Worm (Caenorhabditis elegans) whole organism, midembryonic: Measurements from ENCODE around the gene chil-14.

Source experiments
- T22C8.4 ChIP-seq: fragments of 200-800 bp; sonication (Bioruptor generic); IDR thresholded peaks from 2 replicates; pipeline ENCODE4 v1.3.6; 2022; ENCODE audit warnings: missing genetic modification characterization, missing compliant biosample characterization
- cog-1 ChIP-seq: sonication (generic microtip); optimal IDR thresholded peaks from 2 replicates; lab custom pipeline; 2016; ENCODE audit warnings: missing genetic modification characterization, missing compliant biosample characterization
- flt-1 ChIP-seq: fragments of 200-800 bp; sonication (Bioruptor generic); IDR thresholded peaks from 2 replicates; pipeline ENCODE4 v1.3.6; 2022; ENCODE audit warnings: missing genetic modification characterization, missing compliant biosample characterization
- klf-2 ChIP-seq: fragments of 200-800 bp; sonication (Bioruptor generic); conservative IDR thresholded peaks from 2 replicates; pipeline ENCODE4 v1.3.6; 2022; ENCODE audit warnings: missing genetic modification reagents, missing genetic modification characterization, missing compliant biosample characterization
- med-1 ChIP-seq: sonication (generic microtip); optimal IDR thresholded peaks from 2 replicates; lab custom pipeline; 2017; ENCODE audit warnings: missing genetic modification characterization, mild to moderate bottlenecking, missing compliant biosample characterization, antibody characterized with exemption, missing genetic modification reagents; ENCODE audit not compliant: insufficient read depth
- ref-1 ChIP-seq: fragments of 200-800 bp; sonication (Bioruptor generic); conservative IDR thresholded peaks from 2 replicates; pipeline ENCODE4 v1.3.6; 2022; ENCODE audit warnings: missing genetic modification reagents, missing genetic modification characterization, missing compliant biosample characterization
- tab-1 ChIP-seq: fragments of 200-800 bp; sonication (Bioruptor generic); IDR thresholded peaks from 2 replicates; pipeline ENCODE4 v1.3.6; 2022; ENCODE audit warnings: missing genetic modification characterization, missing compliant biosample characterization
- ztf-23 ChIP-seq: fragments of 200-800 bp; sonication (Bioruptor generic); IDR thresholded peaks from 2 replicates; pipeline ENCODE4 v1.3.6; 2022; ENCODE audit warnings: missing genetic modification reagents, missing genetic modification characterization, missing compliant biosample characterization
- ztf-29 ChIP-seq: fragments of 200-800 bp; sonication (Bioruptor generic); IDR thresholded peaks from 2 replicates; pipeline ENCODE4 v1.3.6; 2022; ENCODE audit warnings: missing genetic modification reagents, missing genetic modification characterization, missing compliant biosample characterization

The chil-14 gene

ce11 chrV:1445081-1445480 is 9.8 kb upstream of the chil-14 start, which contains the start of gene cnc-5:
TSS of gene cnc-5 (plus strand) at chrV:1445381.
- TF ChIP-seq ztf-29 (GFP tag; lab: Robert Waterston, UW) = no peak
- no peak for TF ChIP-seq T22C8.4 (GFP tag; lab: Robert Waterston, UW)
- TF ChIP-seq flt-1 (GFP tag; lab: Robert Waterston, UW) = no peak
- no peak for TF ChIP-seq klf-2 (GFP tag; lab: Robert Waterston, UW)
- TF ChIP-seq med-1 = no peak
- no peak for TF ChIP-seq tab-1 (GFP tag; lab: Robert Waterston, UW)
- TF ChIP-seq cog-1 (tag; lab: Kevin White, UChicago) = no peak
- TF ChIP-seq ref-1 (GFP tag; lab: Robert Waterston, UW) = no peak
- TF ChIP-seq ztf-23 = no peak

ce11 chrV:1447079-1447478 is 7.8 kb upstream of the chil-14 start, which contains the start of gene cnc-4:
TSS of gene cnc-4 (plus strand) at chrV:1447195.
- no peak for TF ChIP-seq ztf-23

ce11 chrV:1447724-1448123 is 7.1 kb upstream of the chil-14 start, which contains the start of gene cnc-3:
TSS of gene cnc-3 (plus strand) at chrV:1448004.
- TF ChIP-seq ztf-23 = no peak
- no peak for TF ChIP-seq T22C8.4 (GFP tag; lab: Robert Waterston, UW)
- no peak for TF ChIP-seq ztf-29 (GFP tag; lab: Robert Waterston, UW)
- TF ChIP-seq med-1 = no peak
- TF ChIP-seq tab-1 (GFP tag; lab: Robert Waterston, UW) = no peak
- TF ChIP-seq cog-1 (tag; lab: Kevin White, UChicago) = no peak
- TF ChIP-seq ref-1 (GFP tag; lab: Robert Waterston, UW) = no peak
- TF ChIP-seq flt-1 (GFP tag; lab: Robert Waterston, UW) = no peak
- TF ChIP-seq klf-2 (GFP tag; lab: Robert Waterston, UW) = no peak

- TF ChIP-seq T22C8.4 (GFP tag; lab: Robert Waterston, UW) (no peak), flt-1 (GFP tag; lab: Robert Waterston, UW) (no peak)
Observed at ce11 chrV:1450160-1450559, 4.7 kb upstream of the chil-14 start, which contains the start of gene cnc-2. TSS of gene cnc-2 (minus strand) at chrV:1450183.

- TF ChIP-seq ztf-29 (GFP tag; lab: Robert Waterston, UW) = no peak
- no peak for TF ChIP-seq flt-1 (GFP tag; lab: Robert Waterston, UW)
- TF ChIP-seq tab-1 (GFP tag; lab: Robert Waterston, UW) = no peak
- TF ChIP-seq cog-1 (tag; lab: Kevin White, UChicago) = no peak
Observed at ce11 chrV:1451334-1451733, 3.5 kb upstream of the chil-14 start, which contains the start of gene srj-23. TSS of gene srj-23 (plus strand) at chrV:1451634.

ce11 chrV:1455280-1455679 is 418 bp downstream of the chil-14 start:
- no peak for TF ChIP-seq ztf-29 (GFP tag; lab: Robert Waterston, UW)
- no peak for TF ChIP-seq ref-1 (GFP tag; lab: Robert Waterston, UW)
- no peak for TF ChIP-seq med-1
- no peak for TF ChIP-seq tab-1 (GFP tag; lab: Robert Waterston, UW)

DNA sequence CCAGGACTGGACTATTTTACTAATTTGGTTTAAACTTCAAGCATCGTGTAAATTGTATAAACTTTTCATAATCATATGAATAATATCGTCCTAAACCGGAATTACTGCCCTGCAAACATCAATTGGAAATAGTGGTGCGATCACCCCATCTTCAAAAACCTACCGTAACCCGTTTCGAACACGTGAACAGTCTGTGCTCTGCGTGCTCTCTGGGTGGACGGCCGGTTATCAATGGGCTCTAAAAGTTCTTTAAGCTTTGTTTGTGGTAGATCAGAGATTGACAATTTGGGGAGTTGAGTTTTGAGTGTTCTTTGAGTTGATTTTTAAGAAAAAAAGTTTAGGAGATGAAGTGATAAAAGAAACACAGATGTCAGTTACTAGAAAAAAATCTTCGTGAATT is 1.8 kb downstream of the chil-14 start:
- TF ChIP-seq flt-1 (GFP tag; lab: Robert Waterston, UW) (no peak), cog-1 (tag; lab: Kevin White, UChicago) (no peak), klf-2 (GFP tag; lab: Robert Waterston, UW) (no peak), ref-1 (GFP tag; lab: Robert Waterston, UW) (no peak), ztf-29 (GFP tag; lab: Robert Waterston, UW) (no peak), T22C8.4 (GFP tag; lab: Robert Waterston, UW) (no peak), ztf-23 (no peak), med-1 (no peak), tab-1 (GFP tag; lab: Robert Waterston, UW) (no peak)

DNA sequence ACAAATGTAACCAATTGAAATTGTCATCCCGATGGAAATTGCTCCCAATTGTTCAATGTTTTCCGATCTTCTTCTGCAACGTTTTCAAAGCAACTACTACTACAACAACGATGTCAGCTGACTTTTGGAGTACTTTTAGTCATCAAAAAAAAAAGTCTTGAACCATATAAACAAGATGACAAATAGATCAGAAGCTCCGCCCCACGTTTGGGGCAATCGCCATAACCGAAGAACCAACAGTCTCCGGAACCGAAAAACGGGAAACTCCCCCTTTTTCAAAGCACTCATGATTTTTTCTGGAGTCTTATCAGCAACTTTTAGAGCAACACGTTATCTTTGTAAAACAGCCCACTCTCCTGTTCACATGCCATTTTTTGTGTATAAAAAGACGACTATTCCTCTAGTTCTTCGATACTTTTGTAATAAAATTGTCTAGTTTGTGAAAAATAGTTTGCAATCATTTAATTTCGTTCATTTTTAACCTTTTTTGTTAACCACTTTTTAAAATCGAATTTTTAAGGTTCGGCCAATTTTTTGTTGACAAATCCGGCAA is 4.6 kb downstream of the chil-14 start:
- TF ChIP-seq cog-1 (tag; lab: Kevin White, UChicago) (no peak), ztf-29 (GFP tag; lab: Robert Waterston, UW) (no peak), flt-1 (GFP tag; lab: Robert Waterston, UW) (no peak), med-1 (no peak), ref-1 (GFP tag; lab: Robert Waterston, UW) (no peak), T22C8.4 (GFP tag; lab: Robert Waterston, UW) (no peak), klf-2 (GFP tag; lab: Robert Waterston, UW) (no peak), tab-1 (GFP tag; lab: Robert Waterston, UW) (no peak), ztf-23 (no peak)

ce11 chrV:1460069-1460468 is 5.2 kb downstream of the chil-14 start, which contains the start of gene hacd-1:
TSS of gene hacd-1 (plus strand) at chrV:1460369.
- TF ChIP-seq flt-1 (GFP tag; lab: Robert Waterston, UW) = no peak
- no peak for TF ChIP-seq tab-1 (GFP tag; lab: Robert Waterston, UW)
- TF ChIP-seq T22C8.4 (GFP tag; lab: Robert Waterston, UW) = no peak
- TF ChIP-seq ref-1 (GFP tag; lab: Robert Waterston, UW) = no peak
- no peak for TF ChIP-seq cog-1 (tag; lab: Kevin White, UChicago)
- TF ChIP-seq klf-2 (GFP tag; lab: Robert Waterston, UW) = no peak
- TF ChIP-seq ztf-29 (GFP tag; lab: Robert Waterston, UW) = no peak
- TF ChIP-seq ztf-23 = no peak
- no peak for TF ChIP-seq med-1

DNA sequence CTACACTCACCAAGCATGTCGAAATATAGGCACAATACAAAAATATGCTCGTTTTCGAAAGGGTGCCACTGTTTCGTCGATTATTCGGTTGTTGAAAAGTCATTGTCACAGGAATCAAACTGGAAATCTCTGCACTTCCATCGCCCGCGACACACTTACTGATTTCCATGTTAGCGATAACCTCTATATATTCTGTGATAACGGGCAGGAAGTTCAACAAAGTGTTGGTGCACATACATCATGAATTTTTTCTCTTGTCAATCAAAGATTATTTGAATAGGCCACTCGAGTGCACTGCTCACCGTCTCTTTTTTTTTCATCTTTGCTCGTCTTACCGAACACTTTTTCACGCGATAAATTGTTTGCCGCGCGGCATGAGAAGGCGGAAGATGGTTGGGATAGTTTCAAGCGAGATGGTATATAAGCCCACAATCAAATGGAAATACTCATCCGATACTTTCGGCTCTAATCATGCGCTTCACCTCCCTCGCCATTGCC is 9.7 kb downstream of the chil-14 start, which contains the start of the genes fpn-1.2 and pqn-54:
Gene fpn-1.2 (minus strand): TSS at position 157 of the 498 bp plus-strand sequence.
Gene pqn-54 (plus strand): TSS at position 448 of the 498 bp plus-strand sequence.
- no peak for TF ChIP-seq flt-1 (GFP tag; lab: Robert Waterston, UW)
- TF ChIP-seq ztf-29 (GFP tag; lab: Robert Waterston, UW) = no peak
- TF ChIP-seq T22C8.4 (GFP tag; lab: Robert Waterston, UW) = no peak
- no peak for TF ChIP-seq cog-1 (tag; lab: Kevin White, UChicago)
- no peak for TF ChIP-seq ztf-23
- TF ChIP-seq tab-1 (GFP tag; lab: Robert Waterston, UW) = no peak
- TF ChIP-seq ref-1 (GFP tag; lab: Robert Waterston, UW) = no peak
- TF ChIP-seq klf-2 (GFP tag; lab: Robert Waterston, UW) = no peak
- no peak for TF ChIP-seq med-1
